Worm (Caenorhabditis elegans): ENCODE data around the gene suex-2.

The suex-2 gene

ce11 chrIV:8974543-8975330 is 6.6 kb downstream of the suex-2 start:
- TF ChIP-seq F13C5.2 (tag; optimal IDR thresholded peaks at IDR 0.05), result no peak

DNA sequence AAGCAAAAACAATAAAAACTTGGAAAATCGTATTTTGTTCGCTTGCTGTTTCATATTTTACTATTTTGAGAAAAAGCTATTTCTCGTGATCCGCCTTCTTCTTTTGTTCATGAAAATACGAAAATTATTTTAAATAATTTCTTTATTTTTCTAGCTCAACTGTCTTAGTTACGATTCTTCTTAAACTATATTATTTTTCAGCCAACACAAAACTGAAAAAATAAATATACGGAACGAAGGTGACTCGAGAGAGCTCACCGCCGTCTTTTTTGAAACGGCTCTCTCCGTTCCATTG is 7.2 kb downstream of the suex-2 start, which contains the start of gene pdzd-8:
TSS of gene pdzd-8 (plus strand) at position 196 of the 295 bp plus-strand sequence.
- TF ChIP-seq tra-4 (tag; optimal IDR thresholded peaks at IDR 0.05), result no peak
- TF ChIP-seq hmbx-1 (tag; optimal IDR thresholded peaks at IDR 0.05), result no peak
- no peak for TF ChIP-seq ama-1 (optimal IDR thresholded peaks at IDR 0.05)

ce11 chrIV:8978047-8978446 is 10.0 kb downstream of the suex-2 start:
- no peak for TF ChIP-seq tra-4 (tag; optimal IDR thresholded peaks at IDR 0.05)
- no peak for TF ChIP-seq B0310.2 (tag; optimal IDR thresholded peaks at IDR 0.05)
- no peak for TF ChIP-seq F13C5.2 (tag; optimal IDR thresholded peaks at IDR 0.05)
- TF ChIP-seq sea-1 (GFP tag; conservative IDR thresholded peaks at IDR 0.05), result no peak
- TF ChIP-seq ama-1 (optimal IDR thresholded peaks at IDR 0.05), result no peak
- TF ChIP-seq tbx-37 (GFP tag; conservative IDR thresholded peaks at IDR 0.05), result no peak
- TF ChIP-seq hmbx-1 (tag; optimal IDR thresholded peaks at IDR 0.05), result no peak
- no peak for TF ChIP-seq ceh-36 (tag; optimal IDR thresholded peaks at IDR 0.05)
- no peak for TF ChIP-seq aly-1 (tag; optimal IDR thresholded peaks at IDR 0.05)

ce11 chrIV:8979062-8979612 is 11.0 kb downstream of the suex-2 start:
- TF ChIP-seq pes-1 (GFP tag; IDR thresholded peaks at IDR 0.05) (no peak), flt-1 (GFP tag; IDR thresholded peaks at IDR 0.05) (no peak), scrt-1 (GFP tag; IDR thresholded peaks at IDR 0.05) (no peak), sea-1 (GFP tag; conservative IDR thresholded peaks at IDR 0.05) (no peak), ceh-13 (GFP tag; optimal IDR thresholded peaks at IDR 0.05) (no peak), aly-1 (tag; optimal IDR thresholded peaks at IDR 0.05) (no peak)

- no peak for TF ChIP-seq hnd-1 (tag; optimal IDR thresholded peaks at IDR 0.05)
- no peak for TF ChIP-seq tbx-37 (GFP tag; conservative IDR thresholded peaks at IDR 0.05)
- no peak for TF ChIP-seq tbx-11 (GFP tag; IDR thresholded peaks at IDR 0.05)
- TF ChIP-seq tra-4 (tag; optimal IDR thresholded peaks at IDR 0.05), result no peak
- TF ChIP-seq hmbx-1 (tag; optimal IDR thresholded peaks at IDR 0.05), result no peak
- TF ChIP-seq sea-1 (GFP tag; conservative IDR thresholded peaks at IDR 0.05), result no peak
- no peak for TF ChIP-seq scrt-1 (GFP tag; IDR thresholded peaks at IDR 0.05)
- TF ChIP-seq pes-1 (GFP tag; IDR thresholded peaks at IDR 0.05), result no peak
- TF ChIP-seq B0310.2 (tag; optimal IDR thresholded peaks at IDR 0.05), result no peak
- TF ChIP-seq aly-1 (tag; optimal IDR thresholded peaks at IDR 0.05), result no peak
Measured at ce11 chrIV:8979695-8980094, 11.6 kb downstream of the suex-2 start, which contains the start of gene col-119. col-119 (minus strand) TSS chrIV:8979795.

DNA sequence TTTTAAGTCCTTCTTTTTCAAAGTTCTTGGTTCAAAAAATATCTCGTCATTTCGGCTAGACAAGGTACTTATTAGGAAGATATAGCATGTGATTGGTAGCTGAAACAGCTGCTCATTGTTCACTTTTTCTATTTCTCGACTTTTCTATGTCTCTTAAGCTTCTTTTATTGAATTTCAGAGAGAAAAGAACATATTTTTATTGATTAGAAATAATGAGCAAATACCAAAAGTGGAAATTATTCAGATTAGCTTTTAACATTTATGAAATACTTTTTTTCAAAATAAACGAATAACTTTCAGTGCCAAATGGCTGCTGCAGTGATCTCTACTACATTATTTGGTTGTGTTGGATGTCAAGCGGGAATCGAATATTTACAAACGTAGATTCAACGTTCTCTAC is 16.5 kb downstream of the suex-2 start, which contains the start of gene nstp-1:
TSS of gene nstp-1 (plus strand) at position 301 of the 400 bp plus-strand sequence.
- TF ChIP-seq pes-1 (GFP tag; IDR thresholded peaks at IDR 0.05), result no peak
- no peak for TF ChIP-seq tbx-37 (GFP tag; conservative IDR thresholded peaks at IDR 0.05)
- TF ChIP-seq sea-1 (GFP tag; conservative IDR thresholded peaks at IDR 0.05), result no peak
- no peak for TF ChIP-seq ceh-13 (GFP tag; optimal IDR thresholded peaks at IDR 0.05)
- no peak for TF ChIP-seq scrt-1 (GFP tag; IDR thresholded peaks at IDR 0.05)
- no peak for TF ChIP-seq aly-1 (tag; optimal IDR thresholded peaks at IDR 0.05)
- TF ChIP-seq tra-4 (tag; optimal IDR thresholded peaks at IDR 0.05), result no peak
- TF ChIP-seq tbx-11 (GFP tag; IDR thresholded peaks at IDR 0.05), result no peak
- TF ChIP-seq ets-7 (tag; optimal IDR thresholded peaks at IDR 0.05), result no peak
- TF ChIP-seq ceh-36 (tag; optimal IDR thresholded peaks at IDR 0.05), result no peak
- TF ChIP-seq hmbx-1 (tag; optimal IDR thresholded peaks at IDR 0.05), result no peak
- TF ChIP-seq ama-1 (optimal IDR thresholded peaks at IDR 0.05), result no peak
- no peak for TF ChIP-seq B0310.2 (tag; optimal IDR thresholded peaks at IDR 0.05)
- TF ChIP-seq hmg-4 (GFP tag; optimal IDR thresholded peaks at IDR 0.05), result no peak
- no peak for TF ChIP-seq hnd-1 (tag; optimal IDR thresholded peaks at IDR 0.05)
- no peak for TF ChIP-seq flt-1 (GFP tag; IDR thresholded peaks at IDR 0.05)
- TF ChIP-seq F13C5.2 (tag; optimal IDR thresholded peaks at IDR 0.05), result no peak

DNA sequence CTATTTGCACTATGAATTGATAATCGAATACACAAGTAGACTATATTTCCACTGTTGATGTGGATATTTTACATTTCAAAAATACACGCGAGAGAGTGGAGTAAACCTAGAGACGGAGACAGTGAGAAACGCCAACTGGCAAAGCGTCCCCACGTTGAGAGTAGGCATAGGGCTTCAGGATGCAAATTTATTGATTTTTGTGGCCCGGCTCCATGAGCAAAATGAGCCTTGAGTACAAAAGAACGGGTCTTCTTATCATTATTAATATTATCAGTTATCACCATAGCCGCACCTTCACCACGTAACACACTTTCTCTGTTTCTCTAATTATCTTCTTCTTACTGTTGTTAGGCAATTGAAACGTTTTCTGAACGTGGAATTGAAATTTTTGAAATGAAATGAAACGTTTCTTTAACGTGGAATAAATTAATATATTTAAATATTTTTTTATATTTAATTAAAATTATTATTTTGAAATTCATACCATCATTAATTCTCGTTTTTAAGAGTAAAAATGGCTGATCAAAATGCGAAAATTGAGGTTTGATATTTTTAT is 18.7 kb downstream of the suex-2 start, which contains the start of gene bre-1:
TSS of gene bre-1 (plus strand) at position 506 of the 556 bp plus-strand sequence.
- TF ChIP-seq hmg-4 (GFP tag; optimal IDR thresholded peaks at IDR 0.05), result no peak
- TF ChIP-seq scrt-1 (GFP tag; IDR thresholded peaks at IDR 0.05), result no peak
- no peak for TF ChIP-seq tbx-37 (GFP tag; conservative IDR thresholded peaks at IDR 0.05)

ce11 chrIV:8992786-8993185 is 24.7 kb downstream of the suex-2 start, which contains the start of gene mltn-12:
mltn-12 (plus strand) TSS chrIV:8993086.
- no peak for TF ChIP-seq hnd-1 (tag; optimal IDR thresholded peaks at IDR 0.05)
- no peak for TF ChIP-seq F13C5.2 (tag; optimal IDR thresholded peaks at IDR 0.05)
- TF ChIP-seq scrt-1 (GFP tag; IDR thresholded peaks at IDR 0.05), result no peak
- TF ChIP-seq pes-1 (GFP tag; IDR thresholded peaks at IDR 0.05), result no peak
- TF ChIP-seq hmbx-1 (tag; optimal IDR thresholded peaks at IDR 0.05), result no peak
- no peak for TF ChIP-seq flt-1 (GFP tag; IDR thresholded peaks at IDR 0.05)
- no peak for TF ChIP-seq tra-4 (tag; optimal IDR thresholded peaks at IDR 0.05)
- no peak for TF ChIP-seq tbx-37 (GFP tag; conservative IDR thresholded peaks at IDR 0.05)
- no peak for TF ChIP-seq hmg-4 (GFP tag; optimal IDR thresholded peaks at IDR 0.05)
- TF ChIP-seq ceh-36 (tag; optimal IDR thresholded peaks at IDR 0.05), result no peak
- no peak for TF ChIP-seq ama-1 (optimal IDR thresholded peaks at IDR 0.05)
- TF ChIP-seq aly-1 (tag; optimal IDR thresholded peaks at IDR 0.05), result no peak
